Fruit fly (Drosophila melanogaster) whole organism, prepupa: ENCODE measurements around the gene CG33299.

Experiments
- Blimp-1 ChIP-seq: fragments of 200-800 bp; sonication (Bioruptor generic); optimal IDR thresholded peaks from 3 replicates; lab custom pipeline; 2017; ENCODE audit warnings: missing biosample characterization, missing genetic modification characterization, mild to moderate bottlenecking, moderate library complexity, missing genetic modification reagents
- CG10631 ChIP-seq: fragments of 200-800 bp; sonication (Bioruptor generic); optimal IDR thresholded peaks from 2 replicates; lab custom pipeline; 2016; ENCODE audit warnings: missing biosample characterization, missing genetic modification characterization
- CG11294 ChIP-seq: fragments of 200-800 bp; sonication (Bioruptor generic); IDR thresholded peaks from 2 replicates; pipeline ENCODE4 v1.3.6; 2022; ENCODE audit warnings: missing biosample characterization, missing genetic modification characterization
- CG11902 ChIP-seq: fragments of 200-800 bp; sonication (Bioruptor generic); optimal IDR thresholded peaks from 3 replicates; lab custom pipeline; 2016; ENCODE audit warnings: missing biosample characterization, missing genetic modification characterization
- CG15336 ChIP-seq: fragments of 200-800 bp; sonication (Bioruptor generic); IDR thresholded peaks from 2 replicates; pipeline ENCODE4 v1.3.6; 2022; ENCODE audit warnings: missing biosample characterization, missing genetic modification characterization
- CG1621 ChIP-seq: fragments of 200-800 bp; sonication (Bioruptor generic); optimal IDR thresholded peaks from 3 replicates; lab custom pipeline; 2018; ENCODE audit warnings: missing biosample characterization, mild to moderate bottlenecking, missing genetic modification characterization
- CG16779 ChIP-seq: fragments of 200-800 bp; sonication (Bioruptor generic); optimal IDR thresholded peaks from 3 replicates; lab custom pipeline; 2017; ENCODE audit warnings: missing biosample characterization, mild to moderate bottlenecking, missing genetic modification characterization
- CG3032 ChIP-seq: fragments of 200-800 bp; optimal IDR thresholded peaks from 2 replicates; lab custom pipeline; 2019; ENCODE audit warnings: missing biosample characterization, mild to moderate bottlenecking, missing genetic modification characterization, moderate library complexity
- CG31627 ChIP-seq: fragments of 200-800 bp; sonication (Bioruptor generic); optimal IDR thresholded peaks from 3 replicates; lab custom pipeline; 2016; ENCODE audit warnings: missing biosample characterization, missing genetic modification characterization
- CG32006 ChIP-seq: fragments of 200-800 bp; sonication (Bioruptor generic); optimal IDR thresholded peaks from 3 replicates; lab custom pipeline; 2017; ENCODE audit warnings: missing biosample characterization, mild to moderate bottlenecking, missing genetic modification characterization
- CG34406 ChIP-seq: fragments of 200-800 bp; sonication (Bioruptor generic); optimal IDR thresholded peaks from 3 replicates; lab custom pipeline; 2016; ENCODE audit warnings: missing biosample characterization, missing genetic modification characterization
- CG3919 ChIP-seq: fragments of 200-800 bp; sonication (Bioruptor generic); optimal IDR thresholded peaks from 3 replicates; lab custom pipeline; 2016; ENCODE audit warnings: missing biosample characterization, missing genetic modification characterization
- CG6163 ChIP-seq: fragments of 200-800 bp; sonication (Bioruptor generic); IDR thresholded peaks from 3 replicates; pipeline ENCODE4 v1.3.6; 2022; ENCODE audit warnings: missing biosample characterization, missing genetic modification characterization
- CG6276 ChIP-seq: fragments of 200-800 bp; sonication (Bioruptor generic); optimal IDR thresholded peaks from 2 replicates; lab custom pipeline; 2017; ENCODE audit warnings: missing biosample characterization, mild to moderate bottlenecking, missing genetic modification characterization
- CG6808 ChIP-seq: fragments of 200-800 bp; sonication (Bioruptor generic); optimal IDR thresholded peaks from 3 replicates; lab custom pipeline; 2017; ENCODE audit warnings: missing biosample characterization, missing genetic modification characterization, mild to moderate bottlenecking, moderate library complexity, missing genetic modification reagents
- CG6854 ChIP-seq: fragments of 200-800 bp; sonication (Bioruptor generic); optimal IDR thresholded peaks from 2 replicates; lab custom pipeline; 2017; ENCODE audit warnings: missing biosample characterization, mild to moderate bottlenecking, missing genetic modification characterization
- CG8119 ChIP-seq: fragments of 200-800 bp; sonication (Bioruptor generic); IDR thresholded peaks from 3 replicates; pipeline ENCODE4 v1.3.6; 2022; ENCODE audit warnings: missing biosample characterization, missing genetic modification characterization
- Eip75B ChIP-seq: fragments of 200-800 bp; sonication (Bioruptor generic); optimal IDR thresholded peaks from 3 replicates; lab custom pipeline; 2016; ENCODE audit warnings: missing biosample characterization, missing genetic modification characterization
- Eip78C ChIP-seq: fragments of 200-800 bp; sonication (Bioruptor generic); peaks from one replicate; lab custom pipeline; 2016; ENCODE audit warnings: missing biosample characterization, missing genetic modification characterization
- Eip93F ChIP-seq: fragments of 200-800 bp; sonication (Bioruptor generic); optimal IDR thresholded peaks from 2 replicates; lab custom pipeline; 2016; ENCODE audit warnings: missing biosample characterization, mild to moderate bottlenecking, missing genetic modification characterization
- Ets21C ChIP-seq: fragments of 200-800 bp; sonication (Bioruptor generic); optimal IDR thresholded peaks from 3 replicates; lab custom pipeline; 2016; ENCODE audit warnings: missing biosample characterization, missing genetic modification characterization
- Ets96B ChIP-seq: fragments of 200-800 bp; optimal IDR thresholded peaks from 2 replicates; lab custom pipeline; 2019; ENCODE audit warnings: missing biosample characterization, mild to moderate bottlenecking, missing genetic modification characterization, moderate library complexity
- Gug ChIP-seq: fragments of 200-800 bp; sonication (Bioruptor generic); IDR thresholded peaks from 2 replicates; pipeline ENCODE4 v1.3.6; 2022; ENCODE audit warnings: missing biosample characterization, missing genetic modification characterization
- Hr38 ChIP-seq: sonication (Bioruptor generic); optimal IDR thresholded peaks from 2 replicates; lab custom pipeline; 2016; ENCODE audit warnings: missing biosample characterization, missing genetic modification characterization
- Hr4 ChIP-seq: fragments of 200-800 bp; sonication (Bioruptor generic); optimal IDR thresholded peaks from 3 replicates; lab custom pipeline; 2016; ENCODE audit warnings: missing biosample characterization, missing genetic modification characterization
- Met ChIP-seq: fragments of 200-800 bp; sonication (Bioruptor generic); optimal IDR thresholded peaks from 3 replicates; lab custom pipeline; 2016; ENCODE audit warnings: missing biosample characterization, missing genetic modification characterization
- OdsH ChIP-seq: fragments of 200-800 bp; sonication (Bioruptor generic); optimal IDR thresholded peaks from 3 replicates; lab custom pipeline; 2016; ENCODE audit warnings: missing biosample characterization, missing genetic modification characterization
- Smox ChIP-seq: fragments of 200-800 bp; sonication (Bioruptor generic); optimal IDR thresholded peaks from 3 replicates; lab custom pipeline; 2016; ENCODE audit warnings: missing biosample characterization, missing genetic modification characterization
- Sox102F ChIP-seq: fragments of 200-800 bp; sonication (Bioruptor generic); optimal IDR thresholded peaks from 2 replicates; lab custom pipeline; 2016; ENCODE audit warnings: missing biosample characterization, mild to moderate bottlenecking, missing genetic modification characterization
- Sox14 ChIP-seq: fragments of 200-800 bp; sonication (Bioruptor generic); optimal IDR thresholded peaks from 3 replicates; lab custom pipeline; 2016; ENCODE audit warnings: missing biosample characterization, missing genetic modification characterization
- Sox15 ChIP-seq: fragments of 200-800 bp; sonication (Bioruptor generic); optimal IDR thresholded peaks from 3 replicates; lab custom pipeline; 2016; ENCODE audit warnings: missing biosample characterization, missing genetic modification characterization
- achi ChIP-seq: fragments of 200-800 bp; sonication (Bioruptor generic); optimal IDR thresholded peaks from 3 replicates; lab custom pipeline; 2016; ENCODE audit warnings: missing biosample characterization, missing genetic modification characterization
- cyc ChIP-seq: fragments of 200-800 bp; sonication (Bioruptor generic); optimal IDR thresholded peaks from 3 replicates; lab custom pipeline; 2016; ENCODE audit warnings: missing biosample characterization, missing genetic modification characterization
- dac ChIP-seq: fragments of 200-800 bp; sonication (Bioruptor generic); optimal IDR thresholded peaks from 2 replicates; lab custom pipeline; 2017; ENCODE audit warnings: missing biosample characterization, mild to moderate bottlenecking, missing genetic modification characterization
- dsx ChIP-seq: fragments of 200-800 bp; optimal IDR thresholded peaks from 3 replicates; lab custom pipeline; 2019; ENCODE audit warnings: missing biosample characterization, mild to moderate bottlenecking, missing genetic modification characterization, moderate library complexity; ENCODE audit not compliant: poor library complexity, severe bottlenecking
- eg ChIP-seq: fragments of 200-800 bp; sonication (Bioruptor generic); IDR thresholded peaks from 3 replicates; pipeline ENCODE4 v1.3.6; 2022; ENCODE audit warnings: missing biosample characterization, missing genetic modification characterization
- fd59A ChIP-seq: fragments of 200-800 bp; sonication (Bioruptor generic); optimal IDR thresholded peaks from 2 replicates; lab custom pipeline; 2017; ENCODE audit warnings: missing biosample characterization, mild to moderate bottlenecking, missing genetic modification characterization, missing genetic modification reagents
- fkh ChIP-seq: fragments of 200-800 bp; sonication (Bioruptor generic); optimal IDR thresholded peaks from 3 replicates; lab custom pipeline; 2017; ENCODE audit warnings: missing biosample characterization, mild to moderate bottlenecking, missing genetic modification characterization, moderate library complexity
- lz ChIP-seq: fragments of 200-800 bp; sonication (Bioruptor generic); optimal IDR thresholded peaks from 3 replicates; lab custom pipeline; 2016; ENCODE audit warnings: missing biosample characterization, missing genetic modification characterization
- net ChIP-seq: fragments of 200-800 bp; sonication (Bioruptor generic); optimal IDR thresholded peaks from 3 replicates; lab custom pipeline; 2016; ENCODE audit warnings: missing biosample characterization, missing genetic modification characterization
- pdm3 ChIP-seq: fragments of 200-800 bp; sonication (Bioruptor generic); optimal IDR thresholded peaks from 3 replicates; lab custom pipeline; 2016; ENCODE audit warnings: missing biosample characterization, missing genetic modification characterization
- spab ChIP-seq: fragments of 200-800 bp; sonication (Bioruptor generic); optimal IDR thresholded peaks from 2 replicates; lab custom pipeline; 2017; ENCODE audit warnings: missing biosample characterization, mild to moderate bottlenecking, missing genetic modification characterization, missing genetic modification reagents
- ss ChIP-seq, 2 experiments: fragments of 200-800 bp; sonication (Bioruptor generic); optimal IDR thresholded peaks; 2 replicates in 1 of 2; 3 replicates in 1 of 2; lab custom pipeline; 2017 to 2018; ENCODE audit warnings: mild to moderate bottlenecking in 2 of 2, missing biosample characterization in 2 of 2, missing genetic modification characterization in 2 of 2, moderate library complexity in 1 of 2
- svp ChIP-seq: fragments of 200-800 bp; sonication (Bioruptor generic); peaks from one replicate; lab custom pipeline; 2016; ENCODE audit warnings: missing biosample characterization, missing genetic modification characterization
- topi ChIP-seq: fragments of 200-800 bp; sonication (Bioruptor generic); optimal IDR thresholded peaks from 3 replicates; lab custom pipeline; 2016; ENCODE audit warnings: missing biosample characterization, missing genetic modification characterization
- vri ChIP-seq: fragments of 200-800 bp; sonication (Bioruptor generic); optimal IDR thresholded peaks from 3 replicates; lab custom pipeline; 2016; ENCODE audit warnings: missing biosample characterization, mild to moderate bottlenecking, missing genetic modification characterization

Gene CG33299

DNA sequence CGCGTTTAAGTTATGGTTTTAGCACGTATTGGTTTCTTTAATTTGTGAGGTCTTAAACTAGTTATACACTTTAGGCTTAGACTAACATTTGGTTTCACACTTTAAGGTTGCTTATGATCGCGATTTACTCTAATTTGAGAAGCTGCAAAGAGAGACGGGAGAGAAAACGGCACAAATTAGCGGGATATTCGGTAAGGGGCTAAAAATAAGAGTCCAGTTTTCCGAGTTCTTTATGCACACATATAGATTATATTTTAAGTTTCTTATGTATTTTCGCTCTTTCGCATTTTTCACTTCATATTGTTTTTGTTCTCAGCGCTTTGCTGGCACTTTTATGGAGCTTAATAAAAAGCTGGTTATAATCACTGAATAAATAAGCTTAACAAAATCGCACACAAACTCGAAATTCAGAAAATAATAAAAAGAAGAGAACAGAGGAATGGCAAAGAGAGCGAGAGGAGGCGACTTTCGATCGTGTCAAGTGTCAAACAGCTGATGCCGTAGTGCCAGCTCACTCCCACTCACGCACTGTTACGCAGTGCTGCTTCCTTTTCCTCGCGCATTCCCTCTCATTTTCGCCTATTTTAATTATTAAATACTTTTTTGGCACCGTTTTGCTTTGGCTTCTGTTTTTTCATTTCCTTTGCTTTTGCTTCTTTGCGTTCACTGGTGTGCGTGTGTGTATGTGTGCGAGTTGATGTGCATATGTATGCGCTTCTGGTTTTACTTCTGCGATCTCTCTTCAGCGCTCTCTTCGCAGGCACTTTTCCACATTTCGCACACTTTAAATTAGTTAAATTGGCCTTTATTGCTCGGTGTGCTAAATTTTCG lies 41.9 kb downstream of the CG33299 start:
- TF ChIP-seq Eip78C (GFP tag; lab: Kevin White, UChicago) (peak; percentile 66), CG6276 (GFP tag; lab: Kevin White, UChicago) (peak; percentile 0), vri (GFP tag; lab: Kevin White, UChicago) (peak; percentile 52), CG10631 (GFP tag; lab: Kevin White, UChicago) (no peak), dsx (no peak), spab (no peak), Gug (GFP tag; lab: Robert Waterston, UW) (no peak), CG8119 (GFP tag; lab: Robert Waterston, UW) (no peak), CG34406 (GFP tag; lab: Kevin White, UChicago) (no peak), CG16779 (tag; lab: Kevin White, UChicago) (no peak), ss (GFP tag; optimal IDR thresholded peaks at IDR 0.05; lab: Kevin White, UChicago) (peak; percentile 8 to 10), Eip75B (GFP tag; lab: Kevin White, UChicago) (peak; percentile 0), achi (no peak), Sox102F (peak; percentile 26), svp (GFP tag; lab: Kevin White, UChicago) (peak; percentile 99), pdm3 (GFP tag; lab: Kevin White, UChicago) (no peak), dac (no peak), fkh (GFP tag; lab: Kevin White, UChicago) (peak; percentile 59), net (peak; percentile 13), topi (GFP tag; lab: Kevin White, UChicago) (peak; percentile 37), lz (no peak)
- TF ChIP-seq, all 60 proteins: peak for 10

DNA sequence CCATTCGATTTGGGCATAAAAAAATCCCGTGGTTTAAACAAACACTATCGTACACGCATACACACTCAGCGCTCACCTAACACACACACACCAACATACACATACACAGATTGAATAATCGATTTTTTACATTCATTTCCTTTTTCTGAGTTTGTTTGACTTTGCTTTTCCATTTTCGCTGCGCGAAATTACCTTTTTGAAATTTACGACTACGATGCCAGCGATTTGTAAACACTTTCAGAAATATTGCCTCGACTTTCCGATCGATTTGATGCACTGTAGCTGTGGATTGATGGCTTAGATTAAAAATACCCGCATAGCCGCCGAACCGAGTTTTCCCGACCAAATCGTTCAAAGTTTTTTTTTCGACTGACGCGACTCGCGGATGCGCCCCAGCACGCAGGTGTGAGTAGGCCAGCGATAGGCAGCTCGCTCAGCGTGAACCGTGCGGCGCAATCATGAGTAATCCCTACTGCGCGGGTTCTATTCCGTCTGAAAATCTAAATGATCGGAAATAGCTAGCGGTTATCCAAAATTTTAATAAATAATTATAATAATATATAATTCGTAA lies 42.6 kb downstream of the CG33299 start, which contains the start of gene Pka-C1:
TSS of gene Pka-C1 (minus strand) at position 375 of the 571 bp plus-strand sequence.
- TF ChIP-seq CG15336 (no peak; the same call in 1 of the 2 replicates), Ets21C (GFP tag; lab: Kevin White, UChicago) (no peak), CG32006 (no peak), CG1621 (tag; lab: Kevin White, UChicago) (peak; percentile 96), CG16779 (tag; lab: Kevin White, UChicago) (no peak), spab (no peak), ss (GFP tag; optimal IDR thresholded peaks at IDR 0.05; lab: Kevin White, UChicago) (peak; percentile 11 to 15), CG6808 (peak; percentile 28), Eip78C (GFP tag; lab: Kevin White, UChicago) (peak; percentile 49), svp (GFP tag; lab: Kevin White, UChicago) (no peak), CG6163 (GFP tag; lab: Robert Waterston, UW) (peak; percentile 68; the same call in 2 of the 3 replicates), achi (peak; percentile 4), Sox102F (no peak), fd59A (GFP tag; lab: Kevin White, UChicago) (no peak), Eip93F (GFP tag; lab: Kevin White, UChicago) (no peak), topi (GFP tag; lab: Kevin White, UChicago) (no peak), Sox14 (GFP tag; lab: Kevin White, UChicago) (no peak), CG6854 (GFP tag; lab: Kevin White, UChicago) (peak; percentile 58), CG3919 (GFP tag; lab: Kevin White, UChicago) (no peak), CG31627 (GFP tag; lab: Kevin White, UChicago) (no peak), Met (GFP tag; lab: Kevin White, UChicago) (no peak), CG10631 (GFP tag; lab: Kevin White, UChicago) (no peak), CG11294 (GFP tag; lab: Robert Waterston, UW) (no peak), Gug (GFP tag; lab: Robert Waterston, UW) (0 out of 2 replicates have a peak, but pooled peaks have one; percentile 10), Blimp-1 (GFP tag; lab: Kevin White, UChicago) (no peak), Ets96B (tag; lab: Kevin White, UChicago) (no peak), Hr4 (GFP tag; lab: Kevin White, UChicago) (no peak), net (no peak), vri (GFP tag; lab: Kevin White, UChicago) (peak; percentile 63), eg (GFP tag; lab: Robert Waterston, UW) (peak; percentile 48; the same call in 1 of the 3 replicates), CG8119 (GFP tag; lab: Robert Waterston, UW) (peak; percentile 54; the same call in 2 of the 3 replicates), Smox (GFP tag; lab: Kevin White, UChicago) (no peak), CG3032 (tag; lab: Kevin White, UChicago) (peak; percentile 45), Hr38 (no peak), cyc (GFP tag; lab: Kevin White, UChicago) (no peak), pdm3 (GFP tag; lab: Kevin White, UChicago) (no peak), Sox15 (GFP tag; lab: Kevin White, UChicago) (no peak), CG11902 (no peak), OdsH (GFP tag; lab: Kevin White, UChicago) (peak; percentile 25)
